Fruit fly (Drosophila melanogaster): ENCODE data around the gene Saf6.

The Saf6 gene

dm6 chr2L:841708-842107 lies 26.0 kb upstream of the Saf6 start (continued):
- 0 out of 2 replicates have a peak, but pooled peaks have one; percentile 21 for TF ChIP-seq Dref (GFP tag; IDR thresholded peaks at IDR 0.05)
- TF ChIP-seq CG6654 (GFP tag; optimal IDR thresholded peaks at IDR 0.05): peak; percentile 39
- peak; percentile 81 for TF ChIP-seq CG14441 (GFP tag; IDR thresholded peaks at IDR 0.05)
- TF ChIP-seq HmgZ (tag; optimal IDR thresholded peaks at IDR 0.05): peak; percentile 52
- peak; percentile 30 for TF ChIP-seq CG12104 (GFP tag; optimal IDR thresholded peaks at IDR 0.05)
- TF ChIP-seq amos (GFP tag; IDR thresholded peaks at IDR 0.05; ENCODE audit: partially characterized antibody): no peak
- TF ChIP-seq CG11456 (GFP tag; IDR thresholded peaks at IDR 0.05): peak; percentile 85
- peak; percentile 52 for TF ChIP-seq CG18476 (GFP tag; optimal IDR thresholded peaks at IDR 0.05)
- 0 out of 2 replicates have a peak, but pooled peaks have one; percentile 53 for TF ChIP-seq peb (GFP tag; IDR thresholded peaks at IDR 0.05)
- no peak for TF ChIP-seq sima (GFP tag; optimal IDR thresholded peaks at IDR 0.05)
- TF ChIP-seq crol (GFP tag; IDR thresholded peaks at IDR 0.05): 0 out of 2 replicates have a peak, but pooled peaks have one; percentile 11
- TF ChIP-seq btn (GFP tag; optimal IDR thresholded peaks at IDR 0.05): no peak
- peak; percentile 55 for TF ChIP-seq CG34376 (GFP tag; optimal IDR thresholded peaks at IDR 0.05)
- no peak for TF ChIP-seq knrl (GFP tag; IDR thresholded peaks at IDR 0.05; ENCODE audit: partially characterized antibody)
- no peak for TF ChIP-seq slp2 (GFP tag; optimal IDR thresholded peaks at IDR 0.05)
- no peak for TF ChIP-seq lov (optimal IDR thresholded peaks at IDR 0.05)
- TF ChIP-seq lov (GFP tag; IDR thresholded peaks at IDR 0.05): peak; percentile 72; the same call in 1 of the 3 replicates
- TF ChIP-seq Trl (optimal IDR thresholded peaks at IDR 0.05): no peak
- TF ChIP-seq Trl (GFP tag; optimal IDR thresholded peaks at IDR 0.05): peak; percentile 32
- no peak for TF ChIP-seq vnd (GFP tag; IDR thresholded peaks at IDR 0.05; ENCODE audit: partially characterized antibody)
- peak; percentile 24 for TF ChIP-seq Vsx1 (GFP tag; optimal IDR thresholded peaks at IDR 0.05)
- TF ChIP-seq CG4730 (GFP tag; IDR thresholded peaks at IDR 0.05): peak; percentile 51; the same call in 1 of the 2 replicates
- TF ChIP-seq Dad (GFP tag; optimal IDR thresholded peaks at IDR 0.05): no peak
- no peak for TF ChIP-seq CG30020 (tag; optimal IDR thresholded peaks at IDR 0.05)
- peak; percentile 31; the same call in 1 of the 2 replicates for TF ChIP-seq Gsc (GFP tag; IDR thresholded peaks at IDR 0.05)
- TF ChIP-seq CG33213 (GFP tag; optimal IDR thresholded peaks at IDR 0.05): no peak
- peak; percentile 85 for TF ChIP-seq row (GFP tag; IDR thresholded peaks at IDR 0.05)
- TF ChIP-seq CG9215 (GFP tag; IDR thresholded peaks at IDR 0.05): peak; percentile 80
- no peak for TF ChIP-seq Lpt (GFP tag; optimal IDR thresholded peaks at IDR 0.05)
- peak; percentile 23 for TF ChIP-seq repo (GFP tag; optimal IDR thresholded peaks at IDR 0.05)
- TF ChIP-seq kni (GFP tag; optimal IDR thresholded peaks at IDR 0.05): no peak
- TF ChIP-seq CG1603 (tag; optimal IDR thresholded peaks at IDR 0.05): peak; percentile 83
- peak; percentile 56 for TF ChIP-seq phol (tag; optimal IDR thresholded peaks at IDR 0.05)
- TF ChIP-seq abd-A (tag; optimal IDR thresholded peaks at IDR 0.05): no peak
- peak; percentile 58; the same call in 1 of the 2 replicates for TF ChIP-seq toy (GFP tag; IDR thresholded peaks at IDR 0.05)
- no peak for TF ChIP-seq tna (GFP tag; IDR thresholded peaks at IDR 0.05; ENCODE audit: partially characterized antibody)
- TF ChIP-seq CG12071 (GFP tag; optimal IDR thresholded peaks at IDR 0.05): peak; percentile 62
- peak; percentile 78 for TF ChIP-seq schlank (tag; optimal IDR thresholded peaks at IDR 0.05)
- TF ChIP-seq ind (GFP tag; optimal IDR thresholded peaks at IDR 0.05): peak; percentile 70
- peak; percentile 73 for TF ChIP-seq Oli (tag; optimal IDR thresholded peaks at IDR 0.05)
- TF ChIP-seq Antp (GFP tag; optimal IDR thresholded peaks at IDR 0.05): no peak
- peak; percentile 78 for TF ChIP-seq gem (tag; optimal IDR thresholded peaks at IDR 0.05)
- TF ChIP-seq sqz (GFP tag; optimal IDR thresholded peaks at IDR 0.05): no peak
- no peak for TF ChIP-seq pnt (GFP tag; optimal IDR thresholded peaks at IDR 0.05)
- TF ChIP-seq CG15073 (GFP tag; optimal IDR thresholded peaks at IDR 0.05): no peak
- peak; percentile 48; the same call in 1 of the 2 replicates for TF ChIP-seq CG43689 (GFP tag; IDR thresholded peaks at IDR 0.05)
- peak; percentile 67 for TF ChIP-seq CG18262 (tag; optimal IDR thresholded peaks at IDR 0.05)
- TF ChIP-seq p53 (GFP tag; optimal IDR thresholded peaks at IDR 0.05): no peak
- TF ChIP-seq CG12391 (tag; optimal IDR thresholded peaks at IDR 0.05): peak; percentile 70
- no peak for TF ChIP-seq CG13287 (GFP tag; IDR thresholded peaks at IDR 0.05; ENCODE audit: partially characterized antibody)
- TF ChIP-seq caup (GFP tag; optimal IDR thresholded peaks at IDR 0.05; ENCODE audit: severe bottlenecking): peak; percentile 72
